Fruit fly (Drosophila melanogaster) whole organism, embryonic: ENCODE measurements around the gene CG7156.
A peak's percentile ranks its signal among the peaks of the same experiment; 100 is the strongest.

ENCODE experiments used
- CG11085 ChIP-seq: fragments of 200-800 bp; sonication (Bioruptor generic); IDR thresholded peaks from 2 replicates; pipeline ENCODE4 v1.3.6; 2022; ENCODE audit warnings: missing biosample characterization, missing genetic modification characterization
- CG11093 ChIP-seq: fragments of 200-800 bp; sonication (Bioruptor generic); IDR thresholded peaks from 3 replicates; pipeline ENCODE4 v1.3.6; 2022; ENCODE audit warnings: missing biosample characterization, missing genetic modification characterization
- CG11504 ChIP-seq: fragments of 200-800 bp; sonication (Bioruptor generic); optimal IDR thresholded peaks from 3 replicates; lab custom pipeline; 2019; ENCODE audit warnings: missing biosample characterization, mild to moderate bottlenecking, missing genetic modification characterization, moderate library complexity
- CG12104 ChIP-seq: fragments of 200-800 bp; sonication (Bioruptor generic); optimal IDR thresholded peaks from 3 replicates; lab custom pipeline; 2016; ENCODE audit warnings: missing biosample characterization, missing genetic modification characterization
- CG13287 ChIP-seq: fragments of 200-800 bp; sonication (Bioruptor generic); IDR thresholded peaks from 2 replicates; pipeline ENCODE4 v1.3.6; 2022; ENCODE audit warnings: missing biosample characterization, missing genetic modification characterization; ENCODE audit not compliant: partially characterized antibody
- CG14014 ChIP-seq: fragments of 200-800 bp; sonication (Bioruptor generic); IDR thresholded peaks from 2 replicates; pipeline ENCODE4 v1.3.6; 2022; ENCODE audit warnings: missing biosample characterization, missing genetic modification characterization
- CG15011 ChIP-seq: fragments of 200-800 bp; sonication (Bioruptor generic); optimal IDR thresholded peaks from 3 replicates; lab custom pipeline; 2018; ENCODE audit warnings: missing biosample characterization, mild to moderate bottlenecking, missing genetic modification characterization
- CG1602 ChIP-seq: fragments of 200-800 bp; sonication (Bioruptor generic); optimal IDR thresholded peaks from 3 replicates; lab custom pipeline; 2016; ENCODE audit warnings: missing biosample characterization, missing genetic modification characterization
- CG1603 ChIP-seq: fragments of 200-800 bp; sonication (Bioruptor generic); optimal IDR thresholded peaks from 2 replicates; lab custom pipeline; 2019; ENCODE audit warnings: missing biosample characterization, mild to moderate bottlenecking, missing genetic modification characterization, moderate library complexity
- CG16863 ChIP-seq: fragments of 200-800 bp; sonication (Bioruptor generic); optimal IDR thresholded peaks from 3 replicates; lab custom pipeline; 2016; ENCODE audit warnings: missing biosample characterization, missing genetic modification characterization
- CG18599 ChIP-seq: fragments of 200-800 bp; sonication (Bioruptor generic); optimal IDR thresholded peaks from 3 replicates; lab custom pipeline; 2017; ENCODE audit warnings: missing biosample characterization, missing genetic modification characterization, mild to moderate bottlenecking, moderate library complexity, missing genetic modification reagents
- CG2116 ChIP-seq: fragments of 200-800 bp; sonication (Bioruptor generic); optimal IDR thresholded peaks from 3 replicates; lab custom pipeline; 2018; ENCODE audit warnings: missing biosample characterization, mild to moderate bottlenecking, missing genetic modification characterization
- CG3065 ChIP-seq: fragments of 200-800 bp; sonication (Bioruptor generic); optimal IDR thresholded peaks from 2 replicates; lab custom pipeline; 2016; ENCODE audit warnings: missing biosample characterization, missing genetic modification characterization
- CG32532 ChIP-seq: fragments of 200-800 bp; sonication (Bioruptor generic); IDR thresholded peaks from 2 replicates; pipeline ENCODE4 v1.3.6; 2022; ENCODE audit warnings: missing biosample characterization, missing genetic modification characterization
- CG3847 ChIP-seq: fragments of 200-800 bp; sonication (Bioruptor generic); IDR thresholded peaks from 2 replicates; pipeline ENCODE4 v1.3.6; 2022; ENCODE audit warnings: missing biosample characterization, missing genetic modification characterization
- CG6254 ChIP-seq: fragments of 200-800 bp; sonication (Bioruptor generic); optimal IDR thresholded peaks from 3 replicates; lab custom pipeline; 2017; ENCODE audit warnings: mild to moderate bottlenecking, missing biosample characterization, missing genetic modification reagents, missing genetic modification characterization
- CG7357 ChIP-seq: fragments of 200-800 bp; sonication (Bioruptor generic); IDR thresholded peaks from 3 replicates; pipeline ENCODE4 v1.3.6; 2022; ENCODE audit warnings: missing biosample characterization, missing genetic modification characterization
- CG8944 ChIP-seq: fragments of 200-800 bp; sonication (Bioruptor generic); optimal IDR thresholded peaks from 3 replicates; lab custom pipeline; 2016; ENCODE audit warnings: missing biosample characterization, missing genetic modification characterization
- Eip74EF ChIP-seq, 2 experiments: fragments of 200-800 bp in 1 of 2; fragments of >200 bp in 1 of 2; sonication (Bioruptor generic) in 1 of 2; optimal IDR thresholded peaks; 2 replicates each; lab custom pipeline; 2017 to 2019; ENCODE audit warnings: missing biosample characterization in 2 of 2, missing genetic modification characterization in 2 of 2, mild to moderate bottlenecking in 1 of 2, moderate library complexity in 1 of 2
- Ets65A ChIP-seq: fragments of 200-800 bp; sonication (Bioruptor generic); peaks from one replicate; lab custom pipeline; 2016; ENCODE audit warnings: missing biosample characterization, missing genetic modification characterization
- Fer1 ChIP-seq: fragments of 200-800 bp; sonication (Bioruptor generic); optimal IDR thresholded peaks from 2 replicates; lab custom pipeline; 2017; ENCODE audit warnings: missing biosample characterization, mild to moderate bottlenecking, missing genetic modification characterization
- NC2α ChIP-seq: fragments of 200-800 bp; sonication (Bioruptor generic); optimal IDR thresholded peaks from 2 replicates; lab custom pipeline; 2016; ENCODE audit warnings: missing biosample characterization, missing genetic modification characterization
- Nf-YC ChIP-seq: fragments of 200-800 bp; optimal IDR thresholded peaks from 3 replicates; lab custom pipeline; 2019; ENCODE audit warnings: missing biosample characterization, mild to moderate bottlenecking, missing genetic modification characterization, moderate library complexity
- Opbp ChIP-seq: fragments of 200-800 bp; sonication (Bioruptor generic); IDR thresholded peaks from 3 replicates; pipeline ENCODE4 v1.3.6; 2022; ENCODE audit warnings: missing biosample characterization, missing genetic modification characterization; ENCODE audit not compliant: partially characterized antibody
- Pdp1 ChIP-seq, 2 experiments: fragments of 200-800 bp; sonication (Bioruptor generic); optimal IDR thresholded peaks; 3 replicates each; lab custom pipeline; 2016; ENCODE audit warnings: missing biosample characterization in 2 of 2, missing genetic modification characterization in 2 of 2, mild to moderate bottlenecking in 1 of 2, moderate library complexity in 1 of 2
- Side ChIP-seq: fragments of 200-800 bp; sonication (Bioruptor generic); optimal IDR thresholded peaks from 2 replicates; lab custom pipeline; 2016; ENCODE audit warnings: missing biosample characterization, missing genetic modification characterization
- Sin3A ChIP-seq: fragments of >200 bp; optimal IDR thresholded peaks from 2 replicates; lab custom pipeline; 2018
- Tbp ChIP-seq: fragments of >200 bp; optimal IDR thresholded peaks from 2 replicates; lab custom pipeline; 2018; ENCODE audit warnings: missing biosample characterization, missing genetic modification characterization
- ac ChIP-seq: fragments of 200-800 bp; sonication (Bioruptor generic); optimal IDR thresholded peaks from 3 replicates; lab custom pipeline; 2017; ENCODE audit warnings: missing biosample characterization, mild to moderate bottlenecking, missing genetic modification characterization
- al ChIP-seq: fragments of 200-800 bp; sonication (Bioruptor generic); IDR thresholded peaks from 2 replicates; pipeline ENCODE4 v1.3.6; 2022; ENCODE audit warnings: missing biosample characterization, missing genetic modification characterization
- bsh ChIP-seq, 2 experiments: fragments of 200-800 bp; sonication (Bioruptor generic); optimal IDR thresholded peaks; 2 replicates each; lab custom pipeline; 2017 to 2018; ENCODE audit warnings: mild to moderate bottlenecking in 2 of 2, missing biosample characterization in 2 of 2, missing genetic modification characterization in 2 of 2, moderate library complexity in 1 of 2
- corto ChIP-seq: fragments of 200-800 bp; sonication (Bioruptor generic); optimal IDR thresholded peaks from 2 replicates; lab custom pipeline; 2016; ENCODE audit warnings: missing biosample characterization, mild to moderate bottlenecking, missing genetic modification characterization, moderate library complexity
- da ChIP-seq: fragments of 200-800 bp; sonication (Bioruptor generic); optimal IDR thresholded peaks from 2 replicates; lab custom pipeline; 2016; ENCODE audit warnings: missing biosample characterization, missing genetic modification characterization
- dimm ChIP-seq: fragments of 200-800 bp; sonication (Bioruptor generic); IDR thresholded peaks from 2 replicates; pipeline ENCODE4 v1.3.6; 2022; ENCODE audit warnings: missing biosample characterization, missing genetic modification characterization
- dpn ChIP-seq, 2 experiments: fragments of 200-800 bp; sonication (Bioruptor generic); optimal IDR thresholded peaks; 3 replicates each; lab custom pipeline; 2016; ENCODE audit warnings: missing biosample characterization in 2 of 2, missing genetic modification characterization in 2 of 2
- dysf ChIP-seq: fragments of 200-800 bp; sonication (Bioruptor generic); IDR thresholded peaks from 3 replicates; pipeline ENCODE4 v1.3.6; 2022; ENCODE audit warnings: missing biosample characterization, missing genetic modification characterization
- ewg ChIP-seq: fragments of 200-800 bp; sonication (Bioruptor generic); optimal IDR thresholded peaks from 3 replicates; lab custom pipeline; 2017; ENCODE audit warnings: mild to moderate bottlenecking, missing biosample characterization, missing genetic modification reagents, missing genetic modification characterization
- fd3F ChIP-seq: fragments of 200-800 bp; sonication (Bioruptor generic); optimal IDR thresholded peaks from 2 replicates; lab custom pipeline; 2018; ENCODE audit warnings: missing biosample characterization, mild to moderate bottlenecking, missing genetic modification characterization, moderate library complexity
- hth ChIP-seq: fragments of >200 bp; optimal IDR thresholded peaks from 2 replicates; lab custom pipeline; 2017; ENCODE audit warnings: inconsistent platforms
- ken ChIP-seq: fragments of 200-800 bp; sonication (Bioruptor generic); IDR thresholded peaks from 3 replicates; pipeline ENCODE4 v1.3.6; 2022; ENCODE audit warnings: missing biosample characterization, missing genetic modification characterization
- knrl ChIP-seq: fragments of 200-800 bp; sonication (Bioruptor generic); IDR thresholded peaks from 3 replicates; pipeline ENCODE4 v1.3.6; 2022; ENCODE audit warnings: missing biosample characterization, missing genetic modification characterization; ENCODE audit not compliant: partially characterized antibody
- lab ChIP-seq: fragments of 200-800 bp; sonication (Bioruptor generic); optimal IDR thresholded peaks from 3 replicates; lab custom pipeline; 2017; ENCODE audit warnings: missing biosample characterization, missing genetic modification characterization, mild to moderate bottlenecking, moderate library complexity, missing genetic modification reagents
- lola ChIP-seq, 3 experiments: fragments of >200 bp in 2 of 3; fragments of 200-800 bp in 1 of 3; sonication (Bioruptor generic) in 1 of 3; optimal IDR thresholded peaks; 2 replicates each; lab custom pipeline; 2017 to 2019; ENCODE audit warnings: missing biosample characterization in 3 of 3, missing genetic modification characterization in 3 of 3, mild to moderate bottlenecking in 1 of 3, moderate library complexity in 1 of 3
- onecut ChIP-seq: fragments of 200-800 bp; sonication (Bioruptor generic); IDR thresholded peaks from 2 replicates; pipeline ENCODE4 v1.3.6; 2022; ENCODE audit warnings: missing biosample characterization, missing genetic modification characterization
- pita ChIP-seq: fragments of 200-800 bp; sonication (Bioruptor generic); optimal IDR thresholded peaks from 2 replicates; lab custom pipeline; 2017; ENCODE audit warnings: missing biosample characterization, mild to moderate bottlenecking, missing genetic modification characterization
- pnt ChIP-seq: fragments of 200-800 bp; sonication (Bioruptor generic); optimal IDR thresholded peaks from 3 replicates; lab custom pipeline; 2016; ENCODE audit warnings: missing biosample characterization, missing genetic modification characterization
- row ChIP-seq: fragments of 200-800 bp; sonication (Bioruptor generic); IDR thresholded peaks from 3 replicates; pipeline ENCODE4 v1.3.6; 2022; ENCODE audit warnings: missing biosample characterization, missing genetic modification characterization
- tna ChIP-seq: fragments of 200-800 bp; sonication (Bioruptor generic); IDR thresholded peaks from 2 replicates; pipeline ENCODE4 v1.3.6; 2022; ENCODE audit warnings: missing biosample characterization, missing genetic modification characterization; ENCODE audit not compliant: partially characterized antibody
- ttk ChIP-seq: fragments of 200-800 bp; sonication (Bioruptor generic); IDR thresholded peaks from 2 replicates; pipeline ENCODE4 v2.1.2; 2022; ENCODE audit warnings: missing biosample characterization, missing genetic modification characterization
- tx ChIP-seq: fragments of 200-800 bp; sonication (Bioruptor generic); optimal IDR thresholded peaks from 2 replicates; lab custom pipeline; 2016; ENCODE audit warnings: missing biosample characterization, missing genetic modification characterization
- unpg ChIP-seq: fragments of 200-800 bp; sonication (Bioruptor generic); optimal IDR thresholded peaks from 3 replicates; lab custom pipeline; 2018; ENCODE audit warnings: missing biosample characterization, mild to moderate bottlenecking, missing genetic modification characterization, moderate library complexity

The CG7156 gene

DNA sequence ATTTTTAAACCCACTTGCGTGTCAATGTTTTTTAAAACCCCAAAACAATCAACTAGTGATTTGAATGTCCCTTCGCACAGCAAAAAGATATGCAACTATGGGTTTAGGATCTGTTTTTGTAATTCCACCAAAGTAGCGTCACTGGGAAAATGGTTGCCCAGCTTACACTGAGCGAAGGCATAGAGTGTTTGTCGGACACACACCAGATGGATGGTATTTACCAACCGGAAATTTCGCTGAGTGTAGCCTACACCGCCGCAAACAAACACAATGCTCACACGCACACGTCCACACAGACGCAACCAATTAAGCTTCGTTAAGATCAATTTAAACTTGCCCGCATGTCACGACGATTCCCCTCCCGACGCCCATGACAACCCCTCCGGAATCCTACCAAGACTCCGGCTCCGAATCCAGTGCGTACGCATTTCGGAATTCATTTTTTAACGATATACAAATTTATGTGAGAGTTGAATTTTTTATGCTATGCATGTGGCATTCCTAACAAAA lies 13.2 kb downstream of the CG7156 start (continued):
- no peak for TF ChIP-seq hth
- TF ChIP-seq CG6254: no peak
- TF ChIP-seq CG1603 (tag; lab: Kevin White, UChicago): no peak
- no peak for TF ChIP-seq CG3847 (GFP tag; lab: Robert Waterston, UW)
- no peak for TF ChIP-seq ewg (GFP tag; lab: Kevin White, UChicago)
- no peak for TF ChIP-seq bsh (GFP tag; optimal IDR thresholded peaks at IDR 0.05; lab: Kevin White, UChicago)
- TF ChIP-seq al (GFP tag; lab: Robert Waterston, UW): no peak
- no peak for TF ChIP-seq Eip74EF (GFP tag; optimal IDR thresholded peaks at IDR 0.05; lab: Kevin White, UChicago)
- TF ChIP-seq Sin3A (lab: Kevin White, UChicago): no peak
- TF ChIP-seq CG18599: no peak
- TF ChIP-seq knrl (GFP tag; lab: Robert Waterston, UW): no peak
- TF ChIP-seq CG13287: no peak
- no peak for TF ChIP-seq onecut (GFP tag; lab: Robert Waterston, UW)
- TF ChIP-seq Nf-YC (tag; lab: Kevin White, UChicago): no peak
- TF ChIP-seq dimm (GFP tag; lab: Robert Waterston, UW): no peak
- no peak for TF ChIP-seq CG16863 (GFP tag; lab: Kevin White, UChicago)
- no peak for TF ChIP-seq Opbp
- no peak for TF ChIP-seq ac
- no peak for TF ChIP-seq fd3F (GFP tag; lab: Kevin White, UChicago)
- no peak for TF ChIP-seq Ets65A
- no peak for TF ChIP-seq lab (GFP tag; lab: Kevin White, UChicago)
- TF ChIP-seq CG14014: no peak
- no peak for TF ChIP-seq Tbp (GFP tag; lab: Kevin White, UChicago)
- no peak for TF ChIP-seq CG11093 (GFP tag; lab: Robert Waterston, UW)
- 0 out of 3 replicates have a peak, but pooled peaks have one; percentile 34 for TF ChIP-seq dysf (GFP tag; lab: Robert Waterston, UW)
- no peak for TF ChIP-seq CG11085
- no peak for TF ChIP-seq CG12104 (GFP tag; lab: Kevin White, UChicago)
- no peak for TF ChIP-seq ken (GFP tag; lab: Robert Waterston, UW)
- TF ChIP-seq CG11504: no peak
- no peak for TF ChIP-seq CG2116 (GFP tag; lab: Kevin White, UChicago)
- no peak for TF ChIP-seq dpn (GFP tag; optimal IDR thresholded peaks at IDR 0.05; lab: Kevin White, UChicago)
- TF ChIP-seq ttk (GFP tag; lab: Robert Waterston, UW): 0 out of 2 replicates have a peak, but pooled peaks have one; percentile 28
- TF ChIP-seq pita (GFP tag; lab: Kevin White, UChicago): no peak
- TF ChIP-seq NC2α (GFP tag; lab: Kevin White, UChicago): no peak
- TF ChIP-seq corto (GFP tag; lab: Kevin White, UChicago): no peak
- no peak for TF ChIP-seq da (GFP tag; lab: Kevin White, UChicago)
- TF ChIP-seq lola (GFP tag; optimal IDR thresholded peaks at IDR 0.05; lab: Kevin White, UChicago): no peak
- no peak for TF ChIP-seq CG8944 (GFP tag; lab: Kevin White, UChicago)
- no peak for TF ChIP-seq Fer1 (GFP tag; lab: Kevin White, UChicago)
- no peak for TF ChIP-seq CG1602 (GFP tag; lab: Kevin White, UChicago)
- TF ChIP-seq CG15011: no peak
- TF ChIP-seq Pdp1 (GFP tag; optimal IDR thresholded peaks at IDR 0.05; lab: Kevin White, UChicago): no peak
- TF ChIP-seq row (GFP tag; lab: Robert Waterston, UW): peak; percentile 43; the same call in 1 of the 3 replicates
- TF ChIP-seq tna (GFP tag; lab: Robert Waterston, UW): no peak
- no peak for TF ChIP-seq CG3065 (GFP tag; lab: Kevin White, UChicago)
- TF ChIP-seq tx (GFP tag; lab: Kevin White, UChicago): no peak
- TF ChIP-seq CG32532: peak; percentile 58; the same call in 1 of the 2 replicates
- no peak for TF ChIP-seq CG7357 (GFP tag; lab: Robert Waterston, UW)
- TF ChIP-seq unpg (GFP tag; lab: Kevin White, UChicago): no peak
- no peak for TF ChIP-seq Side (GFP tag; lab: Kevin White, UChicago)
- TF ChIP-seq pnt (GFP tag; lab: Kevin White, UChicago): no peak
